Worm (Caenorhabditis elegans): Measurements from ENCODE around the gene C34E11.4.

- TF ChIP-seq skn-1 (tag; optimal IDR thresholded peaks at IDR 0.05): no peak
- TF ChIP-seq unc-39 (tag; optimal IDR thresholded peaks at IDR 0.05): no peak
- no peak for TF ChIP-seq nhr-11 (tag; optimal IDR thresholded peaks at IDR 0.05)
- no peak for TF ChIP-seq nhr-237 (tag; optimal IDR thresholded peaks at IDR 0.05)
- no peak for TF ChIP-seq lin-15B (tag; optimal IDR thresholded peaks at IDR 0.05)
- TF ChIP-seq ztf-4 (tag; optimal IDR thresholded peaks at IDR 0.05): no peak
- TF ChIP-seq elt-3 (tag; optimal IDR thresholded peaks at IDR 0.05): no peak
- TF ChIP-seq lin-39 (tag; optimal IDR thresholded peaks at IDR 0.05): no peak
- TF ChIP-seq egl-27 (tag; optimal IDR thresholded peaks at IDR 0.05): no peak
- no peak for TF ChIP-seq ceh-28 (tag; optimal IDR thresholded peaks at IDR 0.05)
- TF ChIP-seq zag-1 (tag; optimal IDR thresholded peaks at IDR 0.05): no peak
- no peak for TF ChIP-seq nhr-77 (tag; optimal IDR thresholded peaks at IDR 0.05)
Measured at ce11 chrX:11854903-11855302, 50.9 kb downstream of the C34E11.4 start, which contains the start of gene F54F7.8.
